Worm (Caenorhabditis elegans) whole organism, L4 larva: ENCODE results near the gene M106.3.

ENCODE experiments used
- F26F4.8 ChIP-seq: fragments of 200-800 bp; sonication (Bioruptor generic); conservative IDR thresholded peaks from 2 replicates; pipeline ENCODE4 v1.3.6; 2022; ENCODE audit warnings: missing genetic modification characterization, missing compliant biosample characterization
- F37D6.2 ChIP-seq: sonication (generic microtip); optimal IDR thresholded peaks from 2 replicates; lab custom pipeline; 2016; ENCODE audit warnings: mild to moderate bottlenecking, missing genetic modification characterization, missing compliant biosample characterization
- R02D3.7 ChIP-seq: fragments of 150-350 bp; sonication (generic microtip); optimal IDR thresholded peaks from 3 replicates; lab custom pipeline; 2014; ENCODE audit warnings: missing biosample characterization, missing genetic modification characterization
- ZK337.2 ChIP-seq: fragments of 200-800 bp; sonication (Bioruptor generic); IDR thresholded peaks from 2 replicates; pipeline ENCODE4 v1.3.6; 2022; ENCODE audit warnings: missing genetic modification reagents, missing genetic modification characterization, missing compliant biosample characterization
- ZK546.5 ChIP-seq, 2 experiments: sonication (generic microtip); optimal IDR thresholded peaks; 2 replicates each; lab custom pipeline; 2017; ENCODE audit warnings: missing biosample characterization in 2 of 2, missing genetic modification characterization in 2 of 2
- aha-1 ChIP-seq: fragments of 150-350 bp; peaks from one replicate; lab custom pipeline; 2014; ENCODE audit warnings: missing biosample characterization, missing genetic modification characterization
- arid-1 ChIP-seq: fragments of 200-800 bp; sonication (Bioruptor generic); conservative IDR thresholded peaks from 2 replicates; pipeline ENCODE4 v1.3.6; 2022; ENCODE audit warnings: missing genetic modification reagents, missing genetic modification characterization, missing compliant biosample characterization
- ceh-32 ChIP-seq: sonication (generic microtip); optimal IDR thresholded peaks from 2 replicates; lab custom pipeline; 2016; ENCODE audit warnings: mild to moderate bottlenecking, missing genetic modification characterization, missing compliant biosample characterization; ENCODE audit not compliant: poor library complexity
- ces-1 ChIP-seq: fragments of 150-350 bp; sonication (generic microtip); optimal IDR thresholded peaks from 4 replicates; lab custom pipeline; 2014; ENCODE audit warnings: missing biosample characterization, missing genetic modification reagents, missing genetic modification characterization
- daf-16 ChIP-seq, 3 experiments: sonication (generic microtip); optimal IDR thresholded peaks; 2 replicates each; lab custom pipeline; 2016 to 2017; ENCODE audit warnings: missing genetic modification characterization in 3 of 3, missing genetic modification reagents in 3 of 3, mild to moderate bottlenecking in 2 of 3, missing compliant biosample characterization in 2 of 3, missing biosample characterization in 1 of 3, moderate library complexity in 1 of 3
- dmd-6 ChIP-seq: fragments of 200-800 bp; sonication (Bioruptor generic); IDR thresholded peaks from 2 replicates; pipeline ENCODE4 v1.3.6; 2022; ENCODE audit warnings: missing genetic modification reagents, missing genetic modification characterization, missing compliant biosample characterization
- dpl-1 ChIP-seq: fragments of 150-350 bp; optimal IDR thresholded peaks from 2 replicates; lab custom pipeline; 2014; ENCODE audit warnings: missing biosample characterization, missing genetic modification reagents, missing genetic modification characterization
- duxl-1 ChIP-seq: sonication (generic microtip); optimal IDR thresholded peaks from 2 replicates; lab custom pipeline; 2016; ENCODE audit warnings: mild to moderate bottlenecking, missing genetic modification characterization, moderate library complexity, missing compliant biosample characterization; ENCODE audit not compliant: poor library complexity
- dve-1 ChIP-seq: sonication (generic microtip); optimal IDR thresholded peaks from 2 replicates; lab custom pipeline; 2017; ENCODE audit warnings: antibody characterized with exemption, mild to moderate bottlenecking, missing genetic modification characterization, missing compliant biosample characterization; ENCODE audit not compliant: insufficient read depth
- fkh-10 ChIP-seq: fragments of 150-350 bp; optimal IDR thresholded peaks from 2 replicates; lab custom pipeline; 2014; ENCODE audit warnings: missing biosample characterization, missing genetic modification reagents, missing genetic modification characterization
- hlh-11 ChIP-seq: fragments of 200-800 bp; sonication (Bioruptor generic); optimal IDR thresholded peaks from 2 replicates; lab custom pipeline; 2018; ENCODE audit warnings: mild to moderate bottlenecking, missing genetic modification characterization, missing compliant biosample characterization
- hmg-1.1 ChIP-seq: fragments of 200-800 bp; sonication (Bioruptor generic); IDR thresholded peaks from 2 replicates; pipeline ENCODE4 v1.3.6; 2022; ENCODE audit warnings: missing genetic modification reagents, missing genetic modification characterization, missing compliant biosample characterization
- lin-1 ChIP-seq: fragments of 200-800 bp; sonication (Bioruptor generic); IDR thresholded peaks from 2 replicates; pipeline ENCODE4 v1.3.6; 2022; ENCODE audit warnings: missing genetic modification reagents, missing genetic modification characterization, missing compliant biosample characterization
- lin-13 ChIP-seq: fragments of 150-350 bp; optimal IDR thresholded peaks from 2 replicates; lab custom pipeline; 2014; ENCODE audit warnings: missing biosample characterization, missing genetic modification reagents, missing genetic modification characterization
- lin-38 ChIP-seq: fragments of 200-800 bp; sonication (Bioruptor generic); IDR thresholded peaks from 2 replicates; pipeline ENCODE4 v1.3.6; 2022; ENCODE audit warnings: missing genetic modification reagents, missing genetic modification characterization, missing compliant biosample characterization
- lir-3 ChIP-seq: sonication (generic microtip); optimal IDR thresholded peaks from 2 replicates; lab custom pipeline; 2016; ENCODE audit warnings: mild to moderate bottlenecking, missing genetic modification characterization, missing compliant biosample characterization
- lsy-2 ChIP-seq, 2 experiments: fragments of 150-350 bp in 1 of 2; sonication (generic microtip) in 1 of 2; optimal IDR thresholded peaks; 2 replicates each; lab custom pipeline; 2014 to 2017; ENCODE audit warnings: missing biosample characterization in 2 of 2, missing genetic modification characterization in 2 of 2
- mdt-29 ChIP-seq: fragments of 200-800 bp; sonication (Bioruptor generic); IDR thresholded peaks from 2 replicates; pipeline ENCODE4 v1.3.6; 2022; ENCODE audit warnings: missing genetic modification reagents, missing genetic modification characterization, missing compliant biosample characterization
- mep-1 ChIP-seq: fragments of 150-350 bp; sonication (generic microtip); optimal IDR thresholded peaks from 3 replicates; lab custom pipeline; 2014; ENCODE audit warnings: missing biosample characterization, missing genetic modification characterization
- mes-2 ChIP-seq: sonication (generic microtip); optimal IDR thresholded peaks from 2 replicates; lab custom pipeline; 2016; ENCODE audit warnings: missing genotype, mild to moderate bottlenecking, missing genetic modification characterization, missing compliant biosample characterization; ENCODE audit not compliant: poor library complexity, severe bottlenecking
- nhr-25 ChIP-seq: sonication (generic microtip); optimal IDR thresholded peaks from 2 replicates; lab custom pipeline; 2017; ENCODE audit warnings: missing genetic modification characterization, mild to moderate bottlenecking, missing compliant biosample characterization, antibody characterized with exemption, moderate library complexity, borderline replicate concordance; ENCODE audit not compliant: insufficient read depth
- nhr-28 ChIP-seq: fragments of 150-350 bp; optimal IDR thresholded peaks from 2 replicates; lab custom pipeline; 2014; ENCODE audit warnings: missing biosample characterization, missing genetic modification characterization
- nhr-41 ChIP-seq: fragments of 200-800 bp; sonication (Bioruptor generic); IDR thresholded peaks from 2 replicates; pipeline ENCODE4 v1.3.6; 2022; ENCODE audit warnings: missing genetic modification reagents, missing genetic modification characterization, missing compliant biosample characterization
- nhr-42 ChIP-seq: fragments of 200-800 bp; sonication (Bioruptor generic); IDR thresholded peaks from 2 replicates; pipeline ENCODE4 v1.3.6; 2022; ENCODE audit warnings: missing genetic modification characterization, missing compliant biosample characterization
- nhr-6 ChIP-seq: fragments of 150-350 bp; optimal IDR thresholded peaks from 2 replicates; lab custom pipeline; 2014; ENCODE audit warnings: missing biosample characterization, missing genetic modification characterization
- nhr-77 ChIP-seq: fragments of 150-350 bp; optimal IDR thresholded peaks from 2 replicates; lab custom pipeline; 2014; ENCODE audit warnings: missing biosample characterization, missing genetic modification characterization
- pha-4 ChIP-seq, 2 experiments: fragments of 150-350 bp in 1 of 2; fragments of 200-800 bp in 1 of 2; sonication (Bioruptor generic) in 1 of 2; IDR thresholded peaks in 1 of 2; optimal IDR thresholded peaks in 1 of 2; 2 replicates each; pipeline versions ENCODE4 v1.3.6 to Lab custom; 2014 to 2022; ENCODE audit warnings: missing genetic modification characterization in 2 of 2, missing genetic modification reagents in 2 of 2, missing biosample characterization in 1 of 2, missing compliant biosample characterization in 1 of 2
- pqm-1 ChIP-seq: sonication (generic microtip); optimal IDR thresholded peaks from 2 replicates; lab custom pipeline; 2017; ENCODE audit warnings: missing biosample characterization, missing genetic modification characterization
- saeg-2 ChIP-seq: fragments of 200-800 bp; sonication (Bioruptor generic); IDR thresholded peaks from 2 replicates; pipeline ENCODE4 v1.3.6; 2022; ENCODE audit warnings: missing genetic modification reagents, missing genetic modification characterization, missing compliant biosample characterization
- snpc-1.2 ChIP-seq: fragments of 200-800 bp; sonication (Bioruptor generic); IDR thresholded peaks from 2 replicates; pipeline ENCODE4 v1.3.6; 2022; ENCODE audit warnings: missing genetic modification reagents, missing genetic modification characterization, missing compliant biosample characterization
- snpc-4 ChIP-seq: fragments of 150-350 bp; optimal IDR thresholded peaks from 2 replicates; lab custom pipeline; 2014; ENCODE audit warnings: missing biosample characterization, missing genetic modification characterization
- spr-1 ChIP-seq: sonication (generic microtip); optimal IDR thresholded peaks from 2 replicates; lab custom pipeline; 2016; ENCODE audit warnings: mild to moderate bottlenecking, missing genetic modification characterization, missing compliant biosample characterization
- spr-3 ChIP-seq: fragments of 200-800 bp; sonication (Bioruptor generic); optimal IDR thresholded peaks from 2 replicates; lab custom pipeline; 2018; ENCODE audit warnings: mild to moderate bottlenecking, missing genetic modification characterization, missing compliant biosample characterization
- tra-1 ChIP-seq: fragments of 200-800 bp; sonication (Bioruptor generic); IDR thresholded peaks from 2 replicates; pipeline ENCODE4 v1.3.6; 2022; ENCODE audit warnings: missing genetic modification reagents, missing genetic modification characterization, missing compliant biosample characterization
- unc-130 ChIP-seq: sonication (generic microtip); optimal IDR thresholded peaks from 2 replicates; lab custom pipeline; 2016; ENCODE audit warnings: missing genetic modification reagents, missing genetic modification characterization, missing compliant biosample characterization
- unc-62 ChIP-seq, 3 experiments: fragments of 150-350 bp in 1 of 3; sonication (generic microtip); optimal IDR thresholded peaks in 2 of 3; peaks in 1 of 3; 1 replicate in 1 of 3; 2 replicates in 2 of 3; lab custom pipeline; 2014 to 2017; ENCODE audit warnings: missing biosample characterization in 3 of 3, missing genetic modification characterization in 3 of 3, missing genetic modification reagents in 3 of 3, missing genotype in 1 of 3
- zfp-2 ChIP-seq: sonication (generic microtip); optimal IDR thresholded peaks from 2 replicates; lab custom pipeline; 2016; ENCODE audit warnings: mild to moderate bottlenecking, missing genetic modification characterization, missing compliant biosample characterization

M106.3 gene

ce11 chrII:10884396-10884795, 23.7 kb upstream of the M106.3 start, which contains the start of gene egg-3:
Gene egg-3 (minus strand): TSS chrII:10884441.
- TF ChIP-seq snpc-4 (tag; lab: Kevin White, UChicago), result no peak
- TF ChIP-seq fkh-10 (GFP tag; lab: Kevin White, UChicago), result no peak
- TF ChIP-seq F37D6.2 (tag; lab: Kevin White, UChicago), result no peak
- no peak for TF ChIP-seq nhr-77
- TF ChIP-seq lir-3, result no peak
- no peak for TF ChIP-seq nhr-41 (GFP tag; lab: Robert Waterston, UW)
- peak; percentile 33 for TF ChIP-seq unc-130 (GFP tag; lab: Kevin White, UChicago)

- TF ChIP-seq unc-62 (GFP tag; optimal IDR thresholded peaks at IDR 0.05 in 1 of 2; lab: Kevin White, UChicago) (peak in 1 of 2 experiments; percentile 41), unc-62 (tag; optimal IDR thresholded peaks at IDR 0.05; lab: Kevin White, UChicago) (no peak), saeg-2 (GFP tag; lab: Robert Waterston, UW) (no peak), ceh-32 (tag; lab: Kevin White, UChicago) (no peak), F26F4.8 (no peak), pqm-1 (peak; percentile 13)
Measured at ce11 chrII:10880625-10881024, 19.9 kb upstream of the M106.3 start, which contains the start of gene lurp-1. Gene lurp-1 (plus strand): TSS chrII:10880925.

- TF ChIP-seq snpc-1.2 (GFP tag; lab: Robert Waterston, UW), result no peak
- TF ChIP-seq lin-38, result 0 out of 2 replicates have a peak, but pooled peaks have one; percentile 10
Measured at ce11 chrII:10873631-10874030, 12.9 kb upstream of the M106.3 start, which contains the start of gene orc-2. Gene orc-2 (plus strand): TSS chrII:10873931.

ce11 chrII:10872541-10872940, 11.8 kb upstream of the M106.3 start, which contains the start of the genes cyn-4 and copz-1:
Gene cyn-4 (minus strand): TSS chrII:10872611.
Gene copz-1 (plus strand): TSS chrII:10872879.
- TF ChIP-seq pha-4 (GFP tag; IDR thresholded peaks at IDR 0.05; lab: Robert Waterston, UW) (no peak), pha-4 (tag; optimal IDR thresholded peaks at IDR 0.05; lab: Kevin White, UChicago) (no peak), dve-1 (peak; percentile 70), tra-1 (GFP tag; lab: Robert Waterston, UW) (no peak), unc-130 (GFP tag; lab: Kevin White, UChicago) (peak; percentile 92), R02D3.7 (tag; lab: Kevin White, UChicago) (peak; percentile 92), mdt-29 (GFP tag; lab: Robert Waterston, UW) (no peak), nhr-25 (tag; lab: Kevin White, UChicago) (peak; percentile 15), nhr-28 (tag; lab: Kevin White, UChicago) (peak; percentile 50), zfp-2 (no peak), ZK546.5 (tag; optimal IDR thresholded peaks at IDR 0.05; lab: Kevin White, UChicago) (no peak), lin-13 (GFP tag; lab: Kevin White, UChicago) (peak; percentile 38), dmd-6 (GFP tag; lab: Robert Waterston, UW) (peak; percentile 32; the same call in 1 of the 2 replicates), nhr-6 (peak; percentile 66), mes-2 (tag; lab: Kevin White, UChicago) (peak; percentile 98), dpl-1 (GFP tag; lab: Kevin White, UChicago) (peak; percentile 81), nhr-77 (peak; percentile 3), ZK337.2 (GFP tag; lab: Robert Waterston, UW) (peak; percentile 76), spr-1 (tag; lab: Kevin White, UChicago) (peak; percentile 10), hmg-1.1 (GFP tag; lab: Robert Waterston, UW) (0 out of 2 replicates have a peak, but pooled peaks have one; percentile 36), lsy-2 (tag; optimal IDR thresholded peaks at IDR 0.05; lab: Kevin White, UChicago) (peak; percentile 50 to 94), lin-38 (peak; percentile 69), F37D6.2 (tag; lab: Kevin White, UChicago) (peak; percentile 23), daf-16 (GFP tag; optimal IDR thresholded peaks at IDR 0.05; lab: Kevin White, UChicago) (no peak), daf-16 (tag; optimal IDR thresholded peaks at IDR 0.05; lab: Kevin White, UChicago) (peak; percentile 51), nhr-42 (no peak), duxl-1 (peak; percentile 50), lin-1 (GFP tag; lab: Robert Waterston, UW) (no peak), hlh-11 (tag; lab: Kevin White, UChicago) (peak; percentile 68), spr-3 (GFP tag; lab: Kevin White, UChicago) (no peak), ces-1 (GFP tag; lab: Kevin White, UChicago) (peak; percentile 0), arid-1 (peak; percentile 40; the same call in 1 of the 2 replicates), aha-1 (tag; lab: Kevin White, UChicago) (peak; percentile 81), mep-1 (tag; lab: Kevin White, UChicago) (peak; percentile 57), lir-3 (no peak), ceh-32 (tag; lab: Kevin White, UChicago) (no peak)
